Worm (Caenorhabditis elegans) whole organism, late embryonic: ENCODE results near the gene clec-39.

ENCODE experiments used
- ceh-48 ChIP-seq: sonication (generic microtip); optimal IDR thresholded peaks from 2 replicates; lab custom pipeline; 2016; ENCODE audit warnings: missing genetic modification characterization, inconsistent platforms, missing compliant biosample characterization
- dve-1 ChIP-seq: sonication (generic microtip); optimal IDR thresholded peaks from 2 replicates; lab custom pipeline; 2017; ENCODE audit warnings: antibody characterized with exemption, mild to moderate bottlenecking, missing genetic modification characterization, missing compliant biosample characterization
- elt-4 ChIP-seq: sonication (generic microtip); optimal IDR thresholded peaks from 2 replicates; lab custom pipeline; 2016; ENCODE audit warnings: missing genetic modification characterization, missing compliant biosample characterization
- ets-4 ChIP-seq: sonication (generic microtip); optimal IDR thresholded peaks from 2 replicates; lab custom pipeline; 2016; ENCODE audit warnings: missing genetic modification characterization, missing compliant biosample characterization
- eyg-1 ChIP-seq: sonication (generic microtip); optimal IDR thresholded peaks from 2 replicates; lab custom pipeline; 2016; ENCODE audit warnings: missing genotype, missing genetic modification characterization, missing compliant biosample characterization
- fkh-10 ChIP-seq: fragments of 150-350 bp; optimal IDR thresholded peaks from 2 replicates; lab custom pipeline; 2014; ENCODE audit warnings: missing biosample characterization, missing genetic modification reagents, missing genetic modification characterization
- hlh-13 ChIP-seq: fragments of 200-800 bp; sonication (Bioruptor generic); optimal IDR thresholded peaks from 2 replicates; lab custom pipeline; 2018; ENCODE audit warnings: mild to moderate bottlenecking, missing genetic modification characterization, missing compliant biosample characterization
- lin-11 ChIP-seq: fragments of 200-800 bp; sonication (Bioruptor generic); optimal IDR thresholded peaks from 2 replicates; lab custom pipeline; 2018; ENCODE audit warnings: mild to moderate bottlenecking, missing genetic modification characterization, missing compliant biosample characterization
- nfya-1 ChIP-seq: sonication (generic microtip); optimal IDR thresholded peaks from 2 replicates; lab custom pipeline; 2017; ENCODE audit warnings: missing genetic modification characterization, mild to moderate bottlenecking, missing compliant biosample characterization, antibody characterized with exemption, moderate library complexity
- npax-4 ChIP-seq: sonication (generic microtip); optimal IDR thresholded peaks from 2 replicates; lab custom pipeline; 2016; ENCODE audit warnings: missing genetic modification characterization, missing compliant biosample characterization
- pha-2 ChIP-seq: sonication (generic microtip); optimal IDR thresholded peaks from 2 replicates; lab custom pipeline; 2017; ENCODE audit warnings: mild to moderate bottlenecking, missing genetic modification characterization, missing compliant biosample characterization
- pqm-1 ChIP-seq: sonication (generic microtip); optimal IDR thresholded peaks from 2 replicates; lab custom pipeline; 2016; ENCODE audit warnings: missing genetic modification characterization, missing compliant biosample characterization
- ref-2 ChIP-seq: sonication (generic microtip); optimal IDR thresholded peaks from 2 replicates; lab custom pipeline; 2016; ENCODE audit warnings: missing genetic modification characterization, missing compliant biosample characterization
- unc-55 ChIP-seq: sonication (generic microtip); optimal IDR thresholded peaks from 2 replicates; lab custom pipeline; 2017; ENCODE audit warnings: missing biosample characterization, missing genetic modification reagents, missing genetic modification characterization

DNA sequence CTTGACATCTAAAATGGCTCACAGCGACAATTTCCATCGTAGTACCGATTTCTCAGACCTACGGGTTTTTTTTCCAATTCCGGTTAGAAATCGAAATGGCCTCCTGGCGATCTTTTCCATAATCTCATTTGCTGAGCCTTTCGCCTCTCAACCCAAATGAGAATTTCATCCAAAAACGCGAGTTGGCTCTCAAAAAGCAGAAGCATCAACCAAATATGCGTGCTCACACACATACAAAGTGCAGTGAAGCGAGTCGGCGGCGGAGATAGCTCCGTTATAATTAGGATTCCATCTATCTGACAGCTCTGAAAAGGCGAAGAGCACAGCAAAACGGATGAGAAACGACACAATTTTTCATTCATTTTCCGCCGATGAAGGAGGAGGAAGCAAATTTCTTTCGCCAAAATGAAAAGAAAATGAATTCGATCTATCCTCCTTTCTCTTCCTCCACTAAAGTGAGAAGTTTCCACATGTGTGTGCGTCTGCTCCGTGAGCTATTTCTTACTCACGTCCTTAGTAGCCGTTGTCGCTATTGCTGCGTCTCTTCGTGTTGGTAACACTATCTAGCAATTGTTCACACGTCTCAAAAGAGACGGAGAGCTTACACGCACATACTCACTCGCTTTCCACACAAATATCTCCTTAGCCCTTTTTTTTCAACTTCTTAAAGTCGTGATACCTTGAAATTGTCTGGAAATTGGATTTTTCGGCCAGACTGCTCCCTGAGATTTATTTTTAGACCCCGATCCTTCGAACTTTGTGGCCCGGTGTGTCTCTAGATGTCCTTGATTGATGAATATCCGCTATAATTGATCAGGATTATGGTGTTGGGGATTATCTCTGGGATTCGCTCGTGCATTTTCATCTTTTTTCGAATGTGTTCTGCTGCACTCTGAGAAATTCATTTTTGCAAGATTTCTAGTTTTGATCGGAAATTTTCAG is 13.3 kb downstream of the clec-39 start:
- TF ChIP-seq unc-55 (GFP tag; lab: Kevin White, UChicago) (no peak), elt-4 (tag; lab: Kevin White, UChicago) (no peak), dve-1 (no peak), pqm-1 (tag; lab: Kevin White, UChicago) (no peak), ets-4 (no peak), fkh-10 (GFP tag; lab: Kevin White, UChicago) (no peak), npax-4 (no peak), ref-2 (tag; lab: Kevin White, UChicago) (no peak), nfya-1 (no peak), lin-11 (no peak), eyg-1 (no peak), pha-2 (no peak), ceh-48 (tag; lab: Kevin White, UChicago) (no peak), hlh-13 (GFP tag; lab: Kevin White, UChicago) (no peak)
